Worm (Caenorhabditis elegans) whole organism, late embryonic: ENCODE results near the gene txdc-9.

Experiments used
- ama-1 ChIP-seq: fragments of 150-350 bp; optimal IDR thresholded peaks from 2 replicates; lab custom pipeline; 2014
- ceh-22 ChIP-seq: sonication (generic microtip); optimal IDR thresholded peaks from 2 replicates; lab custom pipeline; 2017; ENCODE audit warnings: missing biosample characterization, missing genetic modification characterization
- ceh-30 ChIP-seq: fragments of 150-350 bp; optimal IDR thresholded peaks from 2 replicates; lab custom pipeline; 2014; ENCODE audit warnings: missing biosample characterization, missing genetic modification characterization
- elt-2 ChIP-seq: sonication (generic microtip); optimal IDR thresholded peaks from 2 replicates; lab custom pipeline; 2016; ENCODE audit warnings: missing genetic modification reagents, missing genetic modification characterization, missing compliant biosample characterization
- fkh-10 ChIP-seq: fragments of 150-350 bp; optimal IDR thresholded peaks from 2 replicates; lab custom pipeline; 2014; ENCODE audit warnings: missing biosample characterization, missing genetic modification reagents, missing genetic modification characterization
- hlh-13 ChIP-seq: fragments of 200-800 bp; sonication (Bioruptor generic); optimal IDR thresholded peaks from 2 replicates; lab custom pipeline; 2018; ENCODE audit warnings: mild to moderate bottlenecking, missing genetic modification characterization, missing compliant biosample characterization
- madf-2 ChIP-seq: sonication (generic microtip); optimal IDR thresholded peaks from 2 replicates; lab custom pipeline; 2017; ENCODE audit warnings: missing genetic modification characterization, missing compliant biosample characterization
- nhr-11 ChIP-seq: fragments of 150-350 bp; optimal IDR thresholded peaks from 2 replicates; lab custom pipeline; 2014; ENCODE audit warnings: missing biosample characterization, missing genetic modification characterization
- odd-2 ChIP-seq: sonication (generic microtip); optimal IDR thresholded peaks from 2 replicates; lab custom pipeline; 2017; ENCODE audit warnings: antibody characterized with exemption, mild to moderate bottlenecking, missing genetic modification characterization, missing compliant biosample characterization
- pros-1 ChIP-seq: fragments of 150-350 bp; optimal IDR thresholded peaks from 2 replicates; lab custom pipeline; 2014; ENCODE audit warnings: missing biosample characterization, missing genetic modification reagents, missing genetic modification characterization
- sdc-2 ChIP-seq: sonication (generic microtip); optimal IDR thresholded peaks from 2 replicates; lab custom pipeline; 2016; ENCODE audit warnings: missing genotype, missing genetic modification characterization, missing compliant biosample characterization

- no peak for TF ChIP-seq ama-1
- TF ChIP-seq elt-2, result no peak
- no peak for TF ChIP-seq sdc-2
- no peak for TF ChIP-seq ceh-30
- TF ChIP-seq pros-1 (tag; lab: Kevin White, UChicago), result no peak
- TF ChIP-seq fkh-10 (GFP tag; lab: Kevin White, UChicago), result no peak
- TF ChIP-seq ceh-22 (tag; lab: Kevin White, UChicago), result no peak
- no peak for TF ChIP-seq hlh-13 (GFP tag; lab: Kevin White, UChicago)
- TF ChIP-seq madf-2 (tag; lab: Kevin White, UChicago), result no peak
- no peak for TF ChIP-seq nhr-11
- no peak for TF ChIP-seq odd-2 (tag; lab: Kevin White, UChicago)
Measured at ce11 chrIII:6471451-6471850, 39.5 kb downstream of the txdc-9 start, which contains the start of gene wht-6.
